Worm (Caenorhabditis elegans) whole organism, midembryonic: ENCODE results near the gene R03C1.1.

Experiments used
- T22C8.4 ChIP-seq: fragments of 200-800 bp; sonication (Bioruptor generic); IDR thresholded peaks from 2 replicates; pipeline ENCODE4 v1.3.6; 2022; ENCODE audit warnings: missing genetic modification characterization, missing compliant biosample characterization
- flt-1 ChIP-seq: fragments of 200-800 bp; sonication (Bioruptor generic); IDR thresholded peaks from 2 replicates; pipeline ENCODE4 v1.3.6; 2022; ENCODE audit warnings: missing genetic modification characterization, missing compliant biosample characterization
- med-1 ChIP-seq: sonication (generic microtip); optimal IDR thresholded peaks from 2 replicates; lab custom pipeline; 2017; ENCODE audit warnings: missing genetic modification characterization, mild to moderate bottlenecking, missing compliant biosample characterization, antibody characterized with exemption, missing genetic modification reagents; ENCODE audit not compliant: insufficient read depth
- ref-1 ChIP-seq: fragments of 200-800 bp; sonication (Bioruptor generic); conservative IDR thresholded peaks from 2 replicates; pipeline ENCODE4 v1.3.6; 2022; ENCODE audit warnings: missing genetic modification reagents, missing genetic modification characterization, missing compliant biosample characterization
- ztf-23 ChIP-seq: fragments of 200-800 bp; sonication (Bioruptor generic); IDR thresholded peaks from 2 replicates; pipeline ENCODE4 v1.3.6; 2022; ENCODE audit warnings: missing genetic modification reagents, missing genetic modification characterization, missing compliant biosample characterization
- ztf-29 ChIP-seq: fragments of 200-800 bp; sonication (Bioruptor generic); IDR thresholded peaks from 2 replicates; pipeline ENCODE4 v1.3.6; 2022; ENCODE audit warnings: missing genetic modification reagents, missing genetic modification characterization, missing compliant biosample characterization

DNA sequence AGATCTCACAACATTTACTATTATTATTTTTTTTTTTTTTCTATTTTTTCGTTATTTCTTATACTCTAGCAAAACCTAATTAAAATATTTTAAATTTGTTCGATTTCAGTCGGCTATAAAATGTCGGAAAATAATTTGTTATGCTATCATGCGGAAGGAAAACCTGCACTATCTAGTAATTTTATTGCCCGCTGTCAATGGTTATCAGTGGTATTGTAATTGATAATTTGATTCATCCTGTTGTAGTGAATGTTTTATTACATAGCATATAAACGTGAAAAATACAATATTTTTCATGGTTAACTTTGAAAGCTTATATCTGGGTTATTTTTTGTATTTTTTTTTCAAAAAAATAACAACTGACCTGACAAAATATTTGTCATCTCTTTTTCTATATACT, 49.1 kb upstream of the R03C1.1 start:
- no peak for TF ChIP-seq flt-1 (GFP tag; lab: Robert Waterston, UW)
- no peak for TF ChIP-seq ztf-23
- no peak for TF ChIP-seq T22C8.4 (GFP tag; lab: Robert Waterston, UW)
- TF ChIP-seq ref-1: no peak
- no peak for TF ChIP-seq med-1 (GFP tag; lab: Kevin White, UChicago)
- TF ChIP-seq ztf-29 (GFP tag; lab: Robert Waterston, UW): no peak
